Fruit fly (Drosophila melanogaster) whole organism, adult: ENCODE data around the gene CG32457.

Experiments used
- CG11617 ChIP-seq: fragments of 200-800 bp; sonication (Bioruptor generic); optimal IDR thresholded peaks from 2 replicates; lab custom pipeline; 2017; ENCODE audit warnings: mild to moderate bottlenecking, missing biosample characterization, missing genetic modification reagents, missing genetic modification characterization
- CG12768 ChIP-seq: fragments of 200-800 bp; sonication (Bioruptor generic); optimal IDR thresholded peaks from 2 replicates; lab custom pipeline; 2017; ENCODE audit warnings: missing biosample characterization, missing genetic modification characterization, mild to moderate bottlenecking, moderate library complexity, missing genetic modification reagents
- CG14711 ChIP-seq: fragments of 200-800 bp; sonication (Bioruptor generic); optimal IDR thresholded peaks from 2 replicates; lab custom pipeline; 2018; ENCODE audit warnings: missing biosample characterization, mild to moderate bottlenecking, missing genetic modification characterization, moderate library complexity
- CG1620 ChIP-seq: fragments of 200-800 bp; sonication (Bioruptor generic); optimal IDR thresholded peaks from 2 replicates; lab custom pipeline; 2016; ENCODE audit warnings: missing biosample characterization, missing genetic modification characterization
- CG33017 ChIP-seq: fragments of 200-800 bp; sonication (Bioruptor generic); optimal IDR thresholded peaks from 2 replicates; lab custom pipeline; 2018; ENCODE audit warnings: missing biosample characterization, mild to moderate bottlenecking, missing genetic modification characterization, moderate library complexity
- CG5204 ChIP-seq: fragments of 200-800 bp; sonication (Bioruptor generic); optimal IDR thresholded peaks from 2 replicates; lab custom pipeline; 2016; ENCODE audit warnings: missing biosample characterization, missing genetic modification characterization
- CG7045 ChIP-seq: fragments of 200-800 bp; sonication (Bioruptor generic); optimal IDR thresholded peaks from 2 replicates; lab custom pipeline; 2017; ENCODE audit warnings: missing biosample characterization, mild to moderate bottlenecking, missing genetic modification characterization
- CG7101 ChIP-seq: fragments of 200-800 bp; sonication (Bioruptor generic); optimal IDR thresholded peaks from 2 replicates; lab custom pipeline; 2018; ENCODE audit warnings: missing biosample characterization, mild to moderate bottlenecking, missing genetic modification characterization, moderate library complexity
- Clk ChIP-seq: fragments of 200-800 bp; sonication (Bioruptor generic); optimal IDR thresholded peaks from 2 replicates; lab custom pipeline; 2017; ENCODE audit warnings: missing biosample characterization, missing genetic modification characterization
- Crg-1 ChIP-seq: fragments of 200-800 bp; sonication (Bioruptor generic); optimal IDR thresholded peaks from 2 replicates; lab custom pipeline; 2016; ENCODE audit warnings: missing biosample characterization, missing genetic modification characterization
- Hr96 ChIP-seq: fragments of 200-800 bp; sonication (Bioruptor generic); optimal IDR thresholded peaks from 2 replicates; lab custom pipeline; 2016; ENCODE audit warnings: missing biosample characterization, missing genetic modification characterization
- Mnt ChIP-seq: fragments of 200-800 bp; sonication (Bioruptor generic); optimal IDR thresholded peaks from 2 replicates; lab custom pipeline; 2016; ENCODE audit warnings: missing biosample characterization, mild to moderate bottlenecking, missing genetic modification characterization
- bab1 ChIP-seq: fragments of 200-800 bp; sonication (Bioruptor generic); optimal IDR thresholded peaks from 3 replicates; lab custom pipeline; 2019; ENCODE audit warnings: missing biosample characterization, mild to moderate bottlenecking, missing genetic modification characterization, moderate library complexity
- cic ChIP-seq: fragments of 200-800 bp; sonication (Bioruptor generic); optimal IDR thresholded peaks from 2 replicates; lab custom pipeline; 2017; ENCODE audit warnings: missing biosample characterization, mild to moderate bottlenecking, missing genetic modification characterization, moderate library complexity
- cnc ChIP-seq, 2 experiments: fragments of >200 bp; optimal IDR thresholded peaks; 2 replicates each; lab custom pipeline; 2017
- kay ChIP-seq: fragments of 200-800 bp; sonication (Bioruptor generic); peaks from one replicate; lab custom pipeline; 2016; ENCODE audit warnings: missing biosample characterization, missing genetic modification characterization, borderline replicate concordance
- ovo ChIP-seq: fragments of 200-800 bp; sonication (Bioruptor generic); optimal IDR thresholded peaks from 2 replicates; lab custom pipeline; 2016; ENCODE audit warnings: missing biosample characterization, missing genetic modification characterization
- pad ChIP-seq: fragments of 200-800 bp; sonication (Bioruptor generic); optimal IDR thresholded peaks from 3 replicates; lab custom pipeline; 2017; ENCODE audit warnings: missing biosample characterization, missing genetic modification characterization, mild to moderate bottlenecking, moderate library complexity, missing genetic modification reagents
- toe ChIP-seq: fragments of 200-800 bp; sonication (Bioruptor generic); optimal IDR thresholded peaks from 2 replicates; lab custom pipeline; 2016; ENCODE audit warnings: missing biosample characterization, missing genetic modification characterization

The CG32457 gene

dm6 chr3L:23015681-23016080, 28.2 kb downstream of the CG32457 start:
- no peak for TF ChIP-seq CG33017 (tag; lab: Kevin White, UChicago)
- no peak for TF ChIP-seq ovo (GFP tag; lab: Kevin White, UChicago)
- TF ChIP-seq Crg-1 = no peak
- no peak for TF ChIP-seq CG12768
- TF ChIP-seq CG5204 (GFP tag; lab: Kevin White, UChicago) = no peak
- TF ChIP-seq bab1 = no peak
- TF ChIP-seq CG7045 (GFP tag; lab: Kevin White, UChicago) = no peak
- no peak for TF ChIP-seq CG11617 (GFP tag; lab: Kevin White, UChicago)
- TF ChIP-seq cnc (optimal IDR thresholded peaks at IDR 0.05; lab: Kevin White, UChicago) = no peak
- no peak for TF ChIP-seq kay (GFP tag; lab: Kevin White, UChicago)
- no peak for TF ChIP-seq cic (GFP tag; lab: Kevin White, UChicago)
- no peak for TF ChIP-seq CG14711 (tag; lab: Kevin White, UChicago)
- TF ChIP-seq Hr96 (GFP tag; lab: Kevin White, UChicago) = no peak
- TF ChIP-seq Mnt = no peak
- TF ChIP-seq Clk (GFP tag; lab: Kevin White, UChicago) = no peak

dm6 chr3L:23021246-23021645, 33.8 kb downstream of the CG32457 start:
- no peak for TF ChIP-seq CG1620 (GFP tag; lab: Kevin White, UChicago)

dm6 chr3L:23022407-23023027, 35.1 kb downstream of the CG32457 start:
- TF ChIP-seq Crg-1 (no peak), bab1 (no peak), CG12768 (no peak), kay (GFP tag; lab: Kevin White, UChicago) (no peak), toe (GFP tag; lab: Kevin White, UChicago) (no peak), cic (GFP tag; lab: Kevin White, UChicago) (no peak), Clk (GFP tag; lab: Kevin White, UChicago) (no peak), CG7101 (no peak), Hr96 (GFP tag; lab: Kevin White, UChicago) (no peak), CG33017 (tag; lab: Kevin White, UChicago) (no peak), cnc (optimal IDR thresholded peaks at IDR 0.05; lab: Kevin White, UChicago) (no peak), CG11617 (GFP tag; lab: Kevin White, UChicago) (no peak), pad (GFP tag; lab: Kevin White, UChicago) (no peak), Mnt (no peak), CG14711 (tag; lab: Kevin White, UChicago) (no peak), CG1620 (GFP tag; lab: Kevin White, UChicago) (no peak)
